Worm (Caenorhabditis elegans): Measurements from ENCODE around the gene F13E9.12.

Gene F13E9.12

ce11 chrIV:10918877-10919560 lies 44.6 kb upstream of the F13E9.12 start (continued):
- TF ChIP-seq ztf-1 (GFP tag; conservative IDR thresholded peaks at IDR 0.05) (no peak), fos-1 (tag; optimal IDR thresholded peaks at IDR 0.05) (peak; percentile 58), ZK546.5 (tag; optimal IDR thresholded peaks at IDR 0.05) (no peak)

DNA sequence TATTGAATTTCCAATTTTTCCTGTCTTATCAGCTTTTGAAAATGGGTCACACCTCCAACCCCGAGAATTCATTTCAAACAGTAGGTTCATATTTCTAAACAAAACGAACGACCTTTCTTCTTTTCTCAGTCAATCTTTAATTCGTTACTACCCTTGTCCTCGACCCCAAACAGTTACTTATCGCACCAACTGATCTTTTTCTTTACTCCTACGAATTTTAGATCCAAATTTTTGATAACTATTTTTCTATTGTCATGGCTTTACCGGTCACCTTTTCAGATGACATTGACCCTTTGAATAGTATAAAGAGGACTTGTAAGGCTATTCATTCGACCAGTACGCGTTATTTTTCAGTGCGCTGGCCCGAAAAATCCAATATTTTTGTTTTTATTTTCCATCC lies 41.7 kb upstream of the F13E9.12 start:
- TF ChIP-seq nhr-21 (tag; optimal IDR thresholded peaks at IDR 0.05) (no peak), elt-1 (tag; optimal IDR thresholded peaks at IDR 0.05) (peak; percentile 49), nhr-23 (tag; optimal IDR thresholded peaks at IDR 0.05) (no peak), unc-62 (GFP tag; optimal IDR thresholded peaks at IDR 0.05) (no peak), nhr-77 (tag; optimal IDR thresholded peaks at IDR 0.05) (no peak), ceh-16 (tag; optimal IDR thresholded peaks at IDR 0.05) (peak; percentile 69), dmd-4 (tag; optimal IDR thresholded peaks at IDR 0.05) (no peak), mab-5 (tag; optimal IDR thresholded peaks at IDR 0.05) (no peak), ztf-4 (tag; optimal IDR thresholded peaks at IDR 0.05) (no peak)

- TF ChIP-seq dmd-4 (tag; optimal IDR thresholded peaks at IDR 0.05) (no peak), alr-1 (tag; optimal IDR thresholded peaks at IDR 0.05) (no peak), ztf-4 (tag; optimal IDR thresholded peaks at IDR 0.05) (no peak), nhr-237 (tag; optimal IDR thresholded peaks at IDR 0.05) (no peak), nhr-23 (tag; optimal IDR thresholded peaks at IDR 0.05) (no peak), elt-1 (tag; optimal IDR thresholded peaks at IDR 0.05) (no peak)
Measured at ce11 chrIV:10915388-10915787, 41.0 kb upstream of the F13E9.12 start, which contains the start of gene ZK593.3. Gene ZK593.3, plus strand, starts transcription at chrIV:10915688.

DNA sequence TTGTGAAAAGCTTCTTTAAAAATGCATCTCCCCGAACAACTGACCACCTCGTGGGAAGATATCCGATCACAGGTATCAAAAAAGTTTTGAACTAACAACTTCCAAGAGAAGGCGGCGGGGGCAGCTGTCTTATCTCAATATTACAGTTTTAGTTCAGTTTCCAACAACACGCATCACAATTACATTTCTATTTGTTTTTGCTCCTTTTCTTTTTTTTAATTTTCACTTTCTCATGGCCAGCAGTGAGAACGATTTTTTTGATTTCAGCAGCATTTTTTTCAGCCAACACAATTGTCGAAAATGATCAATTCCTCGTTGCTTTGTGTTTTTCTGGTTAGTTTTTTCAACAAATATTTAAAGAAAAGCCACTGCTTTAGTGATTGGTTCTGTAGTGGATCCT lies 38.7 kb upstream of the F13E9.12 start, which contains the start of gene ZK593.2:
TSS of gene ZK593.2 (plus strand) at position 301 of the 400 bp plus-strand sequence.
- TF ChIP-seq nhr-23 (tag; optimal IDR thresholded peaks at IDR 0.05) (no peak), nhr-6 (tag; optimal IDR thresholded peaks at IDR 0.05) (no peak), lsy-2 (tag; optimal IDR thresholded peaks at IDR 0.05) (no peak), crh-2 (tag; optimal IDR thresholded peaks at IDR 0.05) (no peak), ZK546.5 (tag; optimal IDR thresholded peaks at IDR 0.05) (no peak), elt-1 (tag; optimal IDR thresholded peaks at IDR 0.05) (no peak), lin-13 (GFP tag; optimal IDR thresholded peaks at IDR 0.05) (no peak), nhr-129 (tag; optimal IDR thresholded peaks at IDR 0.05) (no peak), ceh-16 (tag; optimal IDR thresholded peaks at IDR 0.05) (no peak), ztf-1 (GFP tag; conservative IDR thresholded peaks at IDR 0.05) (no peak), aly-2 (tag; optimal IDR thresholded peaks at IDR 0.05) (no peak), fos-1 (tag; optimal IDR thresholded peaks at IDR 0.05) (no peak), lin-11 (tag; optimal IDR thresholded peaks at IDR 0.05) (no peak), unc-39 (tag; optimal IDR thresholded peaks at IDR 0.05) (no peak), nhr-10 (tag; optimal IDR thresholded peaks at IDR 0.05) (no peak), unc-55 (GFP tag; optimal IDR thresholded peaks at IDR 0.05) (no peak), C34F6.9 (tag; optimal IDR thresholded peaks at IDR 0.05) (no peak), mdl-1 (tag; optimal IDR thresholded peaks at IDR 0.05) (no peak)

ce11 chrIV:10909708-10910107 lies 35.3 kb upstream of the F13E9.12 start, which contains the start of gene pyk-2:
Gene pyk-2, plus strand, starts transcription at chrIV:10909913.
- TF ChIP-seq nhr-21 (tag; optimal IDR thresholded peaks at IDR 0.05) (no peak), sma-9 (GFP tag; optimal IDR thresholded peaks at IDR 0.05) (peak; percentile 78), sma-9 (tag; optimal IDR thresholded peaks at IDR 0.05) (no peak), C34F6.9 (tag; optimal IDR thresholded peaks at IDR 0.05) (no peak), ama-1 (optimal IDR thresholded peaks at IDR 0.05) (no peak), mbf-1 (tag; optimal IDR thresholded peaks at IDR 0.05) (no peak), unc-39 (tag; optimal IDR thresholded peaks at IDR 0.05) (no peak), elt-1 (tag; optimal IDR thresholded peaks at IDR 0.05) (no peak), ztf-4 (tag; optimal IDR thresholded peaks at IDR 0.05) (no peak), nhr-10 (tag; optimal IDR thresholded peaks at IDR 0.05) (no peak), ceh-16 (tag; optimal IDR thresholded peaks at IDR 0.05) (no peak), nhr-11 (tag; optimal IDR thresholded peaks at IDR 0.05) (no peak), nhr-25 (tag; optimal IDR thresholded peaks at IDR 0.05) (no peak), nhr-129 (tag; optimal IDR thresholded peaks at IDR 0.05) (peak; percentile 45), sma-3 (GFP tag; optimal IDR thresholded peaks at IDR 0.05) (peak; percentile 48), skn-1 (tag; optimal IDR thresholded peaks at IDR 0.05) (no peak), nhr-23 (tag; optimal IDR thresholded peaks at IDR 0.05) (no peak), F13H6.1 (tag; optimal IDR thresholded peaks at IDR 0.05) (no peak), nhr-12 (tag; optimal IDR thresholded peaks at IDR 0.05) (no peak), zag-1 (tag; optimal IDR thresholded peaks at IDR 0.05) (no peak), mdl-1 (tag; optimal IDR thresholded peaks at IDR 0.05) (no peak), alr-1 (tag; optimal IDR thresholded peaks at IDR 0.05) (no peak), R02D3.7 (tag; optimal IDR thresholded peaks at IDR 0.05) (no peak), unc-55 (GFP tag; optimal IDR thresholded peaks at IDR 0.05) (no peak), gmeb-1 (tag; optimal IDR thresholded peaks at IDR 0.05) (no peak), ZK546.5 (tag; optimal IDR thresholded peaks at IDR 0.05) (no peak), blmp-1 (tag; optimal IDR thresholded peaks at IDR 0.05; ENCODE audit: insufficient read depth) (no peak), nhr-6 (tag; optimal IDR thresholded peaks at IDR 0.05) (no peak), sem-4 (tag; optimal IDR thresholded peaks at IDR 0.05) (no peak), crh-2 (tag; optimal IDR thresholded peaks at IDR 0.05) (peak; percentile 64), nhr-77 (tag; optimal IDR thresholded peaks at IDR 0.05) (no peak), fos-1 (tag; optimal IDR thresholded peaks at IDR 0.05) (peak; percentile 70), nhr-237 (tag; optimal IDR thresholded peaks at IDR 0.05) (no peak), lin-11 (tag; optimal IDR thresholded peaks at IDR 0.05) (no peak), lin-39 (tag; optimal IDR thresholded peaks at IDR 0.05) (no peak), lsy-2 (tag; optimal IDR thresholded peaks at IDR 0.05) (no peak)
